Worm (Caenorhabditis elegans): ENCODE measurements around the gene C14E2.1.

Gene C14E2.1

DNA sequence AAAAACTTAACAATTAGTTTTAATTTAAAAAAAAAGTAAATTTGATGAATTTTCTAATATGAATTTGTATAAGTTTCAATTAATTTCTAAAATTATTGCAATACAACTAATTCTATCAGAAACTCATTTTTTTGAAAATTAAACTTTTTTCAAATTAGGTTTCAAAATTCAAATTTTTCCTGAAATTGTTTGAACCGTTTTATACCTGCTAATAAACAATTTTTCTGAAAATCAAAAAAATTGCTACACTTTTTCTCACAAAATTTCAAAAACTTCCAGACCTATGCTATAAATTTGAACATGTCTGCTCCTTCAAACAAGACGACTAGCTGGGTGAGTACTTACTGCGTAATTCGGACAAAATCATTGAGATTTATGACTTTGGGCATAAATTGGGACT is 34.2 kb downstream of the C14E2.1 start, which contains the start of gene T26C11.8:
Gene T26C11.8 (plus strand): TSS at position 301 of the 400 bp plus-strand sequence.
- TF ChIP-seq ceh-36 (tag; optimal IDR thresholded peaks at IDR 0.05) (no peak), B0310.2 (tag; optimal IDR thresholded peaks at IDR 0.05) (no peak)

DNA sequence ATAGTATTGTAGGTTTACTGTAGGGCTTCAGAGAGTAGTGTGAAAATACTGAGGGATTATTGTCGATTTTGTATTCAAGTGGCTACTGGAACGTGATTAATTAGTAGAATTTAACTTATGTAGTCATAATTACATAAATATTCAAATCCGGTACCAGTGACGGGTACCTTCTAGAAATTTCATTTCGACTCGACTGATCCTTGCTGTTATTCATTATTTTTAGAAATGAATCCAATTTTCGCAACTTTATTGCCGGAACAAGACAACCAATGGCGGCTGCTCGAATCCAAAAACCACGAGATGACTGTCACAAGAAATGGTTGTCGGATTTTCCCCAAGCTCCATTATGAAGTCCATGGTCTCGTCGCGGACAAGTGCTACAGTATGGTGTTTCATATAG is 38.7 kb downstream of the C14E2.1 start, which contains the start of gene tbx-41:
Gene tbx-41 (plus strand): TSS at position 301 of the 400 bp plus-strand sequence.
- TF ChIP-seq ama-1 (optimal IDR thresholded peaks at IDR 0.05) (no peak), aly-1 (tag; optimal IDR thresholded peaks at IDR 0.05) (no peak), scrt-1 (GFP tag; IDR thresholded peaks at IDR 0.05) (no peak), ets-7 (tag; optimal IDR thresholded peaks at IDR 0.05) (no peak), ceh-13 (GFP tag; optimal IDR thresholded peaks at IDR 0.05) (no peak), F13C5.2 (tag; optimal IDR thresholded peaks at IDR 0.05) (no peak), hmg-4 (GFP tag; optimal IDR thresholded peaks at IDR 0.05) (no peak), tra-4 (tag; optimal IDR thresholded peaks at IDR 0.05) (no peak), ceh-36 (tag; optimal IDR thresholded peaks at IDR 0.05) (no peak), B0310.2 (tag; optimal IDR thresholded peaks at IDR 0.05) (no peak), hnd-1 (tag; optimal IDR thresholded peaks at IDR 0.05) (no peak)

DNA sequence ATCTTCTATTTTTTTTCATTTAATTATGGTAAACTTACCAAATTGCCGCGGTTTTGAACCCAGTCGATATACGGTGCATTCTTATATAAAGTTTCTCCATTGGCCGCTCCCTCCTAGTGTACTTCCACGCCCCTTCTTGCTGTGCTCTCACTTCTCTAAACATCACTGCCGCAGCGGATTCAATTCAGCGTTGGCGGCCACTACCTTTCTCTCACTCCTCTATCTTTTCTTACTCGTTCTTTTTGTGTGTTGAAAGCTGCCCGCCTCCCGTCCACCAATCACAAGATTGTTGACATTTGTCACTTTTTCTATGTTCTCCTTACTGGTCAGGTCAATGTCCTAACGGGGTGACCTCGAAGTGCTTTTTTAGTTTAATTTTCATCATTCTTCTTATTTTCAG is 44.7 kb downstream of the C14E2.1 start:
- TF ChIP-seq hmbx-1 (tag; optimal IDR thresholded peaks at IDR 0.05) (no peak), hnd-1 (tag; optimal IDR thresholded peaks at IDR 0.05) (no peak), sea-1 (GFP tag; conservative IDR thresholded peaks at IDR 0.05) (no peak), tbx-11 (GFP tag; IDR thresholded peaks at IDR 0.05) (no peak), tbx-37 (GFP tag; conservative IDR thresholded peaks at IDR 0.05) (no peak), ets-7 (tag; optimal IDR thresholded peaks at IDR 0.05) (no peak), ceh-36 (tag; optimal IDR thresholded peaks at IDR 0.05) (no peak), hmg-4 (GFP tag; optimal IDR thresholded peaks at IDR 0.05) (no peak), F13C5.2 (tag; optimal IDR thresholded peaks at IDR 0.05) (no peak), aly-1 (tag; optimal IDR thresholded peaks at IDR 0.05) (no peak), B0310.2 (tag; optimal IDR thresholded peaks at IDR 0.05) (no peak), tra-4 (tag; optimal IDR thresholded peaks at IDR 0.05) (no peak), ceh-13 (GFP tag; optimal IDR thresholded peaks at IDR 0.05) (no peak), pes-1 (GFP tag; IDR thresholded peaks at IDR 0.05) (no peak)

Measured in whole organism, early embryonic.